Fruit fly (Drosophila melanogaster): ENCODE results near the gene Atg101.

Gene Atg101

DNA sequence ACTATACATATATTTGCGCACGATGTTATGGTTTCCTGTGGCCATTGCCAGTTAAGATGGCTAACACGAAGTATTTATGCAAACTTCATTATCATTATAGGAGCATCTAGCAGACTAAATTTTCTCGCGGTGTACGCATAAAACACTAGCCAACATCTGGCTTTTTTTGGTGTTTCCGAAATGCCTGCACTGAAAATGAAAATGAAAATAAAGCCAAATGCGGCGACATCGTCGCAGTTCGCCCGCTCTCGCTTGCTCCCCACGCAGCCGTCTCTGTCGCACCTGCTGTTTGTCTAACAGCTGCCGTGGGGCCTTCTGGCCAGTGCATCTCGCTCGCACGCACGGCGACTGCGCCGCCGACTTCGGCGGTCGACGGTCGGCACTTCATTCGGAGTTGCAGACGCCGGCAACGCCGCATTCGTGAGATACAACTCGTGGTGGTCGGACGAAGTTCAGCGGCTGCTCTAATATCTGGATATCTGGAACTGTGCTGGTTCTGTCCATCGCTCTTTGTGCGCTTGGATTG, 16.6 kb upstream of the Atg101 start, which contains the start of gene CG6891 (continued):
- no peak for TF ChIP-seq CG8944 (GFP tag; optimal IDR thresholded peaks at IDR 0.05)
- peak in 1 of 2 experiments; percentile 11 for TF ChIP-seq Eip74EF (GFP tag; optimal IDR thresholded peaks at IDR 0.05)
- peak; percentile 46 for TF ChIP-seq CG9727 (GFP tag; optimal IDR thresholded peaks at IDR 0.05)
- TF ChIP-seq CG9817 (tag; optimal IDR thresholded peaks at IDR 0.05) = peak; percentile 19
- peak; percentile 5 for TF ChIP-seq NC2α (GFP tag; optimal IDR thresholded peaks at IDR 0.05)
- TF ChIP-seq Dfd (GFP tag; optimal IDR thresholded peaks at IDR 0.05) = no peak
- TF ChIP-seq nerfin-1 (tag; optimal IDR thresholded peaks at IDR 0.05) = peak; percentile 33
- peak; percentile 48; the same call in 1 of the 2 replicates for TF ChIP-seq CG5953 (GFP tag; IDR thresholded peaks at IDR 0.05)
- peak; percentile 4 for TF ChIP-seq CG9609 (GFP tag; optimal IDR thresholded peaks at IDR 0.05)
- no peak for TF ChIP-seq Dll (GFP tag; IDR thresholded peaks at IDR 0.05; ENCODE audit: partially characterized antibody)
- TF ChIP-seq sc (optimal IDR thresholded peaks at IDR 0.05) = no peak
- peak; percentile 37 for TF ChIP-seq sc (GFP tag; optimal IDR thresholded peaks at IDR 0.05)
- TF ChIP-seq Ets65A (GFP tag) = peak; percentile 71
- peak; percentile 25 for TF ChIP-seq ewg (GFP tag; optimal IDR thresholded peaks at IDR 0.05)

DNA sequence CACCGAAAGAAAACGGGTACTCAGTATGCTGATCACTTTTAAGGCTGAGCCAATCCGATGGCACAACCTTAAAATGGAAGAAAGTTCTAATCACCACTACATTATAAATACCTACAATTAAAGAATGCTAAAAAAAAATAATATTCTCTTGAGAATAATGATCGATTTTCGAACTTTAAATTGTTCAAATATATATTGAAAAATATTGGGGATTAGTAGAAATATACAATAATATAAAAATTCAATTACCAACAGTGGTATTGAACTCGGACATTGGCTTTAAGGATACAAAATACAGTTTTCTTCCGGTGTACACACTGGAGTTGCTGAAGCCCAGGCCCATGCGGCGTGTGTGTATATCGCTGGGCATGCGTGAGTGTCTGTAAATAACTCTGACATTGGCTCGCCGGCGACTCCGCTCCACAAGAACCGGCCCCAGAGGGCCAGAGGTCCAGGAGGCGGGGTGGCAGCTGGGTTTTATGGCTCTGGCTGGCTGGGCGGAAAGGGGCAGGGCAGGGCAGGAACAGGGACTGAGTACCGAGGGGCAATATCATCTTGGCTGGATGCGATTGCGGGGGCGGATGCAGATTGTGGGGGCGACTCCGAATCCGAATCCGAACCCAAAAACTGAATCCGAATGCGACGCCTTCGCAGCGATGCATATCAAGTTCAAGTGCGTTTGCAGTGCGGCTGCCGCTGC, 15.5 kb upstream of the Atg101 start:
- TF ChIP-seq E2f2 (GFP tag; IDR thresholded peaks at IDR 0.05) (0 out of 2 replicates have a peak, but pooled peaks have one; percentile 9), CG2875 (GFP tag; optimal IDR thresholded peaks at IDR 0.05) (peak; percentile 70), dpn (GFP tag; optimal IDR thresholded peaks at IDR 0.05) (peak; percentile 3 to 62), CG4820 (GFP tag; optimal IDR thresholded peaks at IDR 0.05) (peak; percentile 35), slbo (GFP tag; IDR thresholded peaks at IDR 0.05) (no peak), tin (GFP tag; optimal IDR thresholded peaks at IDR 0.05) (peak; percentile 28), YL-1 (GFP tag; optimal IDR thresholded peaks at IDR 0.05) (peak; percentile 8), CG1529 (GFP tag; optimal IDR thresholded peaks at IDR 0.05) (peak; percentile 80), CG8944 (GFP tag; optimal IDR thresholded peaks at IDR 0.05) (no peak), nerfin-1 (tag; optimal IDR thresholded peaks at IDR 0.05) (peak; percentile 68), ato (GFP tag; IDR thresholded peaks at IDR 0.05; ENCODE audit: partially characterized antibody) (no peak), CG1792 (GFP tag; optimal IDR thresholded peaks at IDR 0.05) (no peak), E2f1 (GFP tag; IDR thresholded peaks at IDR 0.05) (no peak), CG8388 (GFP tag; optimal IDR thresholded peaks at IDR 0.05) (peak; percentile 87), CHES-1-like (GFP tag; optimal IDR thresholded peaks at IDR 0.05) (no peak), kay (GFP tag; optimal IDR thresholded peaks at IDR 0.05) (peak; percentile 37), CG11093 (GFP tag; IDR thresholded peaks at IDR 0.05) (0 out of 3 replicates have a peak, but pooled peaks have one; percentile 12), sens (GFP tag) (peak; percentile 93), grn (GFP tag; optimal IDR thresholded peaks at IDR 0.05) (no peak), Aef1 (GFP tag; IDR thresholded peaks at IDR 0.05) (no peak), CG14050 (GFP tag; IDR thresholded peaks at IDR 0.05) (no peak), trem (tag; optimal IDR thresholded peaks at IDR 0.05) (peak; percentile 34), pum (GFP tag; optimal IDR thresholded peaks at IDR 0.05) (peak; percentile 21), CG10431 (GFP tag; optimal IDR thresholded peaks at IDR 0.05) (peak; percentile 65), oc (tag; optimal IDR thresholded peaks at IDR 0.05) (no peak), CG12219 (GFP tag; optimal IDR thresholded peaks at IDR 0.05) (peak; percentile 47), CG11398 (GFP tag; optimal IDR thresholded peaks at IDR 0.05) (no peak), insv (GFP tag; optimal IDR thresholded peaks at IDR 0.05) (no peak), dati (GFP tag; IDR thresholded peaks at IDR 0.05) (no peak), CG6689 (GFP tag; IDR thresholded peaks at IDR 0.05) (peak; percentile 31), CG9876 (GFP tag; optimal IDR thresholded peaks at IDR 0.05) (no peak), disco-r (GFP tag; optimal IDR thresholded peaks at IDR 0.05) (no peak), maf-S (GFP tag; optimal IDR thresholded peaks at IDR 0.05) (no peak), ems (GFP tag; optimal IDR thresholded peaks at IDR 0.05) (no peak), Med (GFP tag) (peak; percentile 58), CG5245 (GFP tag; optimal IDR thresholded peaks at IDR 0.05) (no peak), CG2116 (GFP tag; optimal IDR thresholded peaks at IDR 0.05) (peak; percentile 28), CG9817 (tag; optimal IDR thresholded peaks at IDR 0.05) (peak; percentile 4)
